Fruit fly (Drosophila melanogaster): ENCODE data around the gene Cox11.

The Cox11 gene

DNA sequence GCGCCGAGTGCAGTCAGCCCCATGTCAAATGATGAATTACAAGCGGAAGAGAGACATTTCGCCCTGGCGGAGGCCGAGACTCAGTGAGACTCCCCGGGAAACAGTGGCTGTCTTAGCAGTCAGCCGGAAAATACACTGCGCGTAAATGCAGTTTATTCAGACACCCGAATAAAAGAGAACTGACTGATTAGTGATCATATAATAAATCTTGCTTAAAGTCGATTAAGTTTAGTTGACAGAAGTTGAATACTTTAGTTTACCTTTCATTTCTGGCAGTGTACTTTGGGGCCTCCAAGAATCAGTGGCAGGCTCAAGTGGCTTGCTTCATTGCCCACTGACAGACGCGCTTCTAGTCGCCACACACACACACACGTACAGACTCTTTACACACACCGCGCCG lies 35.5 kb upstream of the Cox11 start (continued):
- TF ChIP-seq CG31224 (GFP tag; IDR thresholded peaks at IDR 0.05) (no peak), knrl (GFP tag; IDR thresholded peaks at IDR 0.05; ENCODE audit: partially characterized antibody) (no peak), nerfin-1 (tag; optimal IDR thresholded peaks at IDR 0.05) (no peak), CG6654 (GFP tag; optimal IDR thresholded peaks at IDR 0.05) (no peak), sug (tag; optimal IDR thresholded peaks at IDR 0.05) (no peak), CG6254 (GFP tag; optimal IDR thresholded peaks at IDR 0.05) (no peak), fd64A (GFP tag; optimal IDR thresholded peaks at IDR 0.05) (no peak), CG10959 (GFP tag; IDR thresholded peaks at IDR 0.05) (0 out of 2 replicates have a peak, but pooled peaks have one; percentile 27), bcd (GFP tag; optimal IDR thresholded peaks at IDR 0.05) (no peak), dysf (GFP tag; IDR thresholded peaks at IDR 0.05) (no peak), CG13123 (GFP tag; optimal IDR thresholded peaks at IDR 0.05) (no peak), CG10147 (GFP tag; optimal IDR thresholded peaks at IDR 0.05) (no peak), NC2β (GFP tag; optimal IDR thresholded peaks at IDR 0.05) (peak; percentile 5), Antp (GFP tag; optimal IDR thresholded peaks at IDR 0.05) (no peak), CG4424 (GFP tag; optimal IDR thresholded peaks at IDR 0.05) (peak; percentile 19), shn (GFP tag; optimal IDR thresholded peaks at IDR 0.05) (no peak), gce (GFP tag; IDR thresholded peaks at IDR 0.05) (no peak), twi (tag; optimal IDR thresholded peaks at IDR 0.05) (no peak), ewg (GFP tag; optimal IDR thresholded peaks at IDR 0.05) (no peak), chinmo (GFP tag; IDR thresholded peaks at IDR 0.05; ENCODE audit: partially characterized antibody) (no peak), CG17328 (GFP tag; IDR thresholded peaks at IDR 0.05) (peak; percentile 45; the same call in 1 of the 2 replicates), org-1 (GFP tag; optimal IDR thresholded peaks at IDR 0.05) (no peak), Abd-B (GFP tag; optimal IDR thresholded peaks at IDR 0.05) (no peak), CG34422 (GFP tag; IDR thresholded peaks at IDR 0.05) (no peak), NFAT (GFP tag; IDR thresholded peaks at IDR 0.05) (no peak), peb (GFP tag; IDR thresholded peaks at IDR 0.05) (no peak), CG3838 (GFP tag; optimal IDR thresholded peaks at IDR 0.05) (no peak), chm (GFP tag; IDR thresholded peaks at IDR 0.05) (0 out of 2 replicates have a peak, but pooled peaks have one; percentile 15), CG32767 (GFP tag; IDR thresholded peaks at IDR 0.05) (no peak), CG5245 (GFP tag; optimal IDR thresholded peaks at IDR 0.05) (no peak), CG4730 (GFP tag; IDR thresholded peaks at IDR 0.05) (no peak), fu2 (GFP tag; optimal IDR thresholded peaks at IDR 0.05) (no peak), CG10565 (GFP tag; optimal IDR thresholded peaks at IDR 0.05) (no peak), Stat92E (GFP tag; optimal IDR thresholded peaks at IDR 0.05) (no peak), CG1603 (tag; optimal IDR thresholded peaks at IDR 0.05) (peak; percentile 69), CG6689 (GFP tag; IDR thresholded peaks at IDR 0.05) (peak; percentile 36; the same call in 1 of the 2 replicates), CG4328 (GFP tag; optimal IDR thresholded peaks at IDR 0.05) (no peak), CG3995 (GFP tag; optimal IDR thresholded peaks at IDR 0.05) (no peak), Xbp1 (GFP tag; optimal IDR thresholded peaks at IDR 0.05) (peak; percentile 13), Hr3 (GFP tag; optimal IDR thresholded peaks at IDR 0.05) (no peak), CG12391 (tag; optimal IDR thresholded peaks at IDR 0.05) (peak; percentile 26), Awh (GFP tag; IDR thresholded peaks at IDR 0.05) (no peak), sna (GFP tag; IDR thresholded peaks at IDR 0.05; ENCODE audit: partially characterized antibody) (no peak), slp2 (GFP tag; optimal IDR thresholded peaks at IDR 0.05) (no peak), CG11695 (GFP tag; IDR thresholded peaks at IDR 0.05) (no peak), hb (GFP tag; IDR thresholded peaks at IDR 0.05; ENCODE audit: partially characterized antibody) (no peak), CTCF (GFP tag; optimal IDR thresholded peaks at IDR 0.05) (no peak), BtbVII (GFP tag; optimal IDR thresholded peaks at IDR 0.05) (no peak), CHES-1-like (GFP tag; optimal IDR thresholded peaks at IDR 0.05) (no peak), HLHmδ (GFP tag; optimal IDR thresholded peaks at IDR 0.05) (no peak), Hr78 (GFP tag; optimal IDR thresholded peaks at IDR 0.05) (no peak), tgo (GFP tag; IDR thresholded peaks at IDR 0.05) (no peak)

Data from whole organism, embryonic.